Worm (Caenorhabditis elegans) whole organism, L4 larva: ENCODE data around the gene F11D5.1.
A peak's percentile ranks its signal among the peaks of the same experiment; 100 is the strongest.

Experiments
- F26F4.8 ChIP-seq: fragments of 200-800 bp; sonication (Bioruptor generic); conservative IDR thresholded peaks from 2 replicates; pipeline ENCODE4 v1.3.6; 2022; ENCODE audit warnings: missing genetic modification characterization, missing compliant biosample characterization
- F37D6.2 ChIP-seq: sonication (generic microtip); optimal IDR thresholded peaks from 2 replicates; lab custom pipeline; 2016; ENCODE audit warnings: mild to moderate bottlenecking, missing genetic modification characterization, missing compliant biosample characterization
- T26A8.4 ChIP-seq: fragments of 200-800 bp; sonication (Bioruptor generic); IDR thresholded peaks from 2 replicates; pipeline ENCODE4 v1.3.6; 2022; ENCODE audit warnings: missing genetic modification characterization, missing compliant biosample characterization
- Y105C5A.15 ChIP-seq: fragments of 200-800 bp; sonication (Bioruptor generic); IDR thresholded peaks from 2 replicates; pipeline ENCODE4 v1.3.6; 2022; ENCODE audit warnings: missing genetic modification characterization, missing compliant biosample characterization
- Y5F2A.4 ChIP-seq: fragments of 200-800 bp; sonication (Bioruptor generic); optimal IDR thresholded peaks from 2 replicates; lab custom pipeline; 2018; ENCODE audit warnings: mild to moderate bottlenecking, missing genetic modification characterization, missing compliant biosample characterization
- ceh-62 ChIP-seq: sonication (generic microtip); optimal IDR thresholded peaks from 2 replicates; lab custom pipeline; 2017; ENCODE audit warnings: missing biosample characterization, missing genetic modification characterization
- ceh-82 ChIP-seq: sonication (generic microtip); optimal IDR thresholded peaks from 2 replicates; lab custom pipeline; 2017; ENCODE audit warnings: missing biosample characterization, missing genetic modification characterization
- cey-2 ChIP-seq: sonication (generic microtip); optimal IDR thresholded peaks from 3 replicates; lab custom pipeline; 2017; ENCODE audit warnings: missing genetic modification characterization, mild to moderate bottlenecking, missing compliant biosample characterization, antibody characterized with exemption, borderline replicate concordance; ENCODE audit not compliant: insufficient read depth
- daf-16 ChIP-seq, 3 experiments: sonication (generic microtip); optimal IDR thresholded peaks; 2 replicates each; lab custom pipeline; 2016 to 2017; ENCODE audit warnings: missing genetic modification characterization in 3 of 3, missing genetic modification reagents in 3 of 3, mild to moderate bottlenecking in 2 of 3, missing compliant biosample characterization in 2 of 3, missing biosample characterization in 1 of 3, moderate library complexity in 1 of 3
- daf-19 ChIP-seq: fragments of 200-800 bp; sonication (Bioruptor generic); conservative IDR thresholded peaks from 2 replicates; pipeline ENCODE4 v1.3.6; 2022; ENCODE audit warnings: missing genetic modification characterization, missing compliant biosample characterization
- dmd-8 ChIP-seq: fragments of 200-800 bp; sonication (Bioruptor generic); IDR thresholded peaks from 2 replicates; pipeline ENCODE4 v1.3.6; 2022; ENCODE audit warnings: missing genetic modification characterization, missing compliant biosample characterization
- duxl-1 ChIP-seq: sonication (generic microtip); optimal IDR thresholded peaks from 2 replicates; lab custom pipeline; 2016; ENCODE audit warnings: mild to moderate bottlenecking, missing genetic modification characterization, moderate library complexity, missing compliant biosample characterization; ENCODE audit not compliant: poor library complexity
- dve-1 ChIP-seq: sonication (generic microtip); optimal IDR thresholded peaks from 2 replicates; lab custom pipeline; 2017; ENCODE audit warnings: antibody characterized with exemption, mild to moderate bottlenecking, missing genetic modification characterization, missing compliant biosample characterization; ENCODE audit not compliant: insufficient read depth
- egl-43 ChIP-seq: fragments of 200-800 bp; sonication (Bioruptor generic); IDR thresholded peaks from 2 replicates; pipeline ENCODE4 v1.3.6; 2022; ENCODE audit warnings: missing genetic modification reagents, missing genetic modification characterization, missing compliant biosample characterization
- fkh-10 ChIP-seq: fragments of 150-350 bp; optimal IDR thresholded peaks from 2 replicates; lab custom pipeline; 2014; ENCODE audit warnings: missing biosample characterization, missing genetic modification reagents, missing genetic modification characterization
- fos-1 ChIP-seq: fragments of 150-350 bp; optimal IDR thresholded peaks from 2 replicates; lab custom pipeline; 2014; ENCODE audit warnings: missing biosample characterization, missing genetic modification characterization
- hmg-1.1 ChIP-seq: fragments of 200-800 bp; sonication (Bioruptor generic); IDR thresholded peaks from 2 replicates; pipeline ENCODE4 v1.3.6; 2022; ENCODE audit warnings: missing genetic modification reagents, missing genetic modification characterization, missing compliant biosample characterization
- jun-1 ChIP-seq: fragments of 150-350 bp; optimal IDR thresholded peaks from 2 replicates; lab custom pipeline; 2014; ENCODE audit warnings: missing biosample characterization, missing genetic modification reagents, missing genetic modification characterization
- lin-1 ChIP-seq: fragments of 200-800 bp; sonication (Bioruptor generic); IDR thresholded peaks from 2 replicates; pipeline ENCODE4 v1.3.6; 2022; ENCODE audit warnings: missing genetic modification reagents, missing genetic modification characterization, missing compliant biosample characterization
- lin-39 ChIP-seq: fragments of 150-350 bp; optimal IDR thresholded peaks from 2 replicates; lab custom pipeline; 2014; ENCODE audit warnings: missing biosample characterization, missing genetic modification reagents, missing genetic modification characterization
- madf-5 ChIP-seq, 2 experiments: fragments of 200-800 bp; sonication (Bioruptor generic); IDR thresholded peaks; 2 replicates each; pipeline ENCODE4 v1.3.6; 2022; ENCODE audit warnings: missing compliant biosample characterization in 2 of 2, missing genetic modification characterization in 2 of 2
- mdl-1 ChIP-seq, 2 experiments: fragments of 150-350 bp in 1 of 2; sonication (generic microtip) in 1 of 2; optimal IDR thresholded peaks; 2 replicates each; lab custom pipeline; 2014 to 2017; ENCODE audit warnings: missing biosample characterization in 2 of 2, missing genetic modification characterization in 2 of 2
- mes-2 ChIP-seq: sonication (generic microtip); optimal IDR thresholded peaks from 2 replicates; lab custom pipeline; 2016; ENCODE audit warnings: missing genotype, mild to moderate bottlenecking, missing genetic modification characterization, missing compliant biosample characterization; ENCODE audit not compliant: poor library complexity, severe bottlenecking
- nhr-237 ChIP-seq: sonication (generic microtip); optimal IDR thresholded peaks from 2 replicates; lab custom pipeline; 2017; ENCODE audit warnings: missing biosample characterization, missing genetic modification characterization
- nhr-28 ChIP-seq: fragments of 150-350 bp; optimal IDR thresholded peaks from 2 replicates; lab custom pipeline; 2014; ENCODE audit warnings: missing biosample characterization, missing genetic modification characterization
- nhr-41 ChIP-seq: fragments of 200-800 bp; sonication (Bioruptor generic); IDR thresholded peaks from 2 replicates; pipeline ENCODE4 v1.3.6; 2022; ENCODE audit warnings: missing genetic modification reagents, missing genetic modification characterization, missing compliant biosample characterization
- php-3 ChIP-seq: fragments of 200-800 bp; sonication (Bioruptor generic); IDR thresholded peaks from 2 replicates; pipeline ENCODE4 v1.3.6; 2022; ENCODE audit warnings: missing genetic modification reagents, missing genetic modification characterization, missing compliant biosample characterization
- sdz-12 ChIP-seq: fragments of 200-800 bp; sonication (Bioruptor generic); optimal IDR thresholded peaks from 2 replicates; lab custom pipeline; 2018; ENCODE audit warnings: mild to moderate bottlenecking, missing genetic modification characterization, missing compliant biosample characterization
- set-16 ChIP-seq: fragments of 200-800 bp; sonication (Bioruptor generic); IDR thresholded peaks from 2 replicates; pipeline ENCODE4 v1.3.6; 2022; ENCODE audit warnings: missing genetic modification reagents, missing genetic modification characterization, missing compliant biosample characterization
- spr-1 ChIP-seq: sonication (generic microtip); optimal IDR thresholded peaks from 2 replicates; lab custom pipeline; 2016; ENCODE audit warnings: mild to moderate bottlenecking, missing genetic modification characterization, missing compliant biosample characterization
- unc-130 ChIP-seq: sonication (generic microtip); optimal IDR thresholded peaks from 2 replicates; lab custom pipeline; 2016; ENCODE audit warnings: missing genetic modification reagents, missing genetic modification characterization, missing compliant biosample characterization
- unc-62 ChIP-seq, 3 experiments: fragments of 150-350 bp in 1 of 3; sonication (generic microtip); optimal IDR thresholded peaks in 2 of 3; peaks in 1 of 3; 1 replicate in 1 of 3; 2 replicates in 2 of 3; lab custom pipeline; 2014 to 2017; ENCODE audit warnings: missing biosample characterization in 3 of 3, missing genetic modification characterization in 3 of 3, missing genetic modification reagents in 3 of 3, missing genotype in 1 of 3

The F11D5.1 gene

DNA sequence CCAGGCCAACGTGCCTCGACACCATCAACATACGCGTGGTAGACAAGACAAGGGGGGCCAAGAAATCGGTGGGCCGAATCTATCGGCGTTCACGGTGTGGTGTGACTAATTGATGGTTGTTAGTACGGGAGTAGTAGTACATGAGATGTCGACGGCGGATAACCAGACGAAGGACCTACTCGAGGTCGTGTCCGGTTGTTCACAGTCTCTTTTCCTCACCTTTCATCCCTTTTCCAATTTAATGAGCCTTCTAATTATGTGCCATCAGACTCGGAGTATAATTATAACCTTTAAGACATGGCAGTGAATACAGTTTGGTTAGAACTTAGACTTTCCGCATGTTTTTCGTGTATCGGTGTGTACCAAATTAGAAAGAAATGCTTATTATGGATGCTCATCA, 22.2 kb upstream of the F11D5.1 start:
- TF ChIP-seq F26F4.8 (GFP tag; lab: Robert Waterston, UW) = no peak
- no peak for TF ChIP-seq php-3 (GFP tag; lab: Robert Waterston, UW)
- TF ChIP-seq T26A8.4 (GFP tag; lab: Robert Waterston, UW) = no peak
- no peak for TF ChIP-seq F37D6.2
- TF ChIP-seq fos-1 (tag; lab: Kevin White, UChicago) = no peak
- no peak for TF ChIP-seq jun-1 (tag; lab: Kevin White, UChicago)
- TF ChIP-seq Y5F2A.4 (GFP tag; lab: Kevin White, UChicago) = no peak
- TF ChIP-seq lin-39 (tag; lab: Kevin White, UChicago) = no peak
- no peak for TF ChIP-seq mdl-1 (tag; optimal IDR thresholded peaks at IDR 0.05; lab: Kevin White, UChicago)
- TF ChIP-seq madf-5 (GFP tag; IDR thresholded peaks at IDR 0.05; lab: Robert Waterston, UW) = no peak
- no peak for TF ChIP-seq cey-2 (tag; lab: Kevin White, UChicago)
- TF ChIP-seq duxl-1 (tag; lab: Kevin White, UChicago) = no peak
- no peak for TF ChIP-seq spr-1 (tag; lab: Kevin White, UChicago)
- TF ChIP-seq nhr-41 (GFP tag; lab: Robert Waterston, UW) = no peak
- no peak for TF ChIP-seq fkh-10 (GFP tag; lab: Kevin White, UChicago)

DNA sequence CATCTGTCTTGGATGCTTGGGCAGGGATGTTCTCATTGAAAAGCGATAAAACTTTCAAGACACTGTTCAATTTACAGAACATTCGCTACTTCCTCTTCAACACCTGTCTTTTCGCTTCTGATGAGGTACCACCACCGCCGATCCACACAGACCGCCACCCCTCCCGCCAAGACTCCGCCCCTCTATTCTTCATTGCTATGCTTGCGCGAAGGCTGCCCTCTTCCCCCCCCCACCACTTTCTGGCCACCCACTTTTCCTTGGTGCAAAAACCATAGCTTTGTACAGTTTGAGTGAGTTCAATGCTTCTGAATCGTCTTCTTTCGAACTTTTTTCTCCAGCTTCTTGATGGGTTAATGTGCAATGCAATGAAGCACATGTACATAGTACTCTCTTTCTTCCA, 19.0 kb upstream of the F11D5.1 start:
- peak; percentile 67 for TF ChIP-seq set-16 (GFP tag; lab: Robert Waterston, UW)
- no peak for TF ChIP-seq cey-2 (tag; lab: Kevin White, UChicago)

DNA sequence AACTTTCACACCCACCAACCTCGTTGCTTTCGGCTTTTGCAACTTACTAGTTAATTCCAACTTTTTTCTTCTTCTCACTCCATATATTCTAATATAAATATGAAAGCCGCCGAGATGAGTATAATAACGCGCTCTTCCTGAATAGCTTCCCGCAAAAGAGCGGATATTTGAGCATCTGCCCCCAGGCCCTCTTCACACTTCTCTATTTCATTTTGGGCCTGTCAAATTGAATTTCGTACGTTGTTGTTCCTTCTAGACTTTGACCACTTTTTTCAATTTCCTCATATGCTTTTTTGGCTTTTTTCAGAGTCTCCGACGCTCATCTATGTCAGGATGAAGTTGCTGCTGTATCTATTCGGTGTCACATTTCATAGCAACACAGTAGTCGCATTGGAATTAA, 17.9 kb upstream of the F11D5.1 start, which contains the start of gene ddr-2:
TSS of gene ddr-2 (plus strand) at position 301 of the 400 bp plus-strand sequence.
- TF ChIP-seq unc-130 (GFP tag; lab: Kevin White, UChicago) (no peak), ceh-82 (tag; lab: Kevin White, UChicago) (no peak), madf-5 (GFP tag; IDR thresholded peaks at IDR 0.05; lab: Robert Waterston, UW) (no peak), Y105C5A.15 (no peak), mdl-1 (tag; optimal IDR thresholded peaks at IDR 0.05; lab: Kevin White, UChicago) (no peak), lin-1 (GFP tag; lab: Robert Waterston, UW) (no peak), fkh-10 (GFP tag; lab: Kevin White, UChicago) (no peak), daf-19 (GFP tag; lab: Robert Waterston, UW) (no peak), Y5F2A.4 (GFP tag; lab: Kevin White, UChicago) (no peak), sdz-12 (GFP tag; lab: Kevin White, UChicago) (no peak), nhr-237 (tag; lab: Kevin White, UChicago) (no peak), nhr-28 (tag; lab: Kevin White, UChicago) (no peak), egl-43 (GFP tag; lab: Robert Waterston, UW) (no peak), ceh-62 (tag; lab: Kevin White, UChicago) (no peak), unc-62 (GFP tag; optimal IDR thresholded peaks at IDR 0.05 in 1 of 2; lab: Kevin White, UChicago) (no peak), unc-62 (tag; optimal IDR thresholded peaks at IDR 0.05; lab: Kevin White, UChicago) (no peak)
- TF ChIP-seq, all 104 proteins: peak for 0

DNA sequence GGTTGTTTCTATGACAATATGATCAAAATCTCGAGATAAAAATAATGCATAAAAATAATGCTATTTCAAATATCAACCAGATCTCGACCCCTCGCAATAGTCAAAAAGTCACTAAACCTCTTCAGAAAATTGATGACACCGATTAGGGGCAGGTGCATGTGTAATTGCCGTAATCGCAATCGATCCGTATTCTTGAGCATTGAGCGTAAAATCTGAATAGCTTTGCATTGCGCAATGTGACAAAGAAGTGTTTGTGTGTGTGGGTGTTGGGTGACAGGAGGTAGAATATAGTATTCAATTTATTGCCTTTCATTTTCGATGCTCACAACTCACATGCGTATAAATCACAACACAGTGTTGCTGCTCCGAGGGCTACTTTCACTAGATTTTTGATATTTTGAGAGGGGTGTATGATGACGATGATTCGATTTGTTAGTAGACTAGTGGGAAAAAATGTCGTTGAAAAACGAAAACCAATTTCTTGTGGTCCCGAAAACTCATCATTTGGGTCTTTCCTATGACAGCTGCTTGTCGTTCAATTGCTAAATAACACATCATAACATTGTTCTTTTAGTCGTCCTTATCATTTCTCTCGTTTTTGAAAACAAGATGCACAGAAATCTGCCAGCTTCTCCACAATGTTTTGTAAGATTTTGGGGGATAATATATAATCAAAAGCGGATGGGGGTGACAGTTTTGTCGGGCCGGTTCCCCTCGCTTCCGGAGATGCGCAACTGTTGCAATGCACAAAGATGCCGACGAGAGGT, 16.9 kb upstream of the F11D5.1 start:
- TF ChIP-seq daf-16 (GFP tag; optimal IDR thresholded peaks at IDR 0.05; lab: Kevin White, UChicago) (peak in 1 of 2 experiments; percentile 63), daf-16 (tag; optimal IDR thresholded peaks at IDR 0.05; lab: Kevin White, UChicago) (no peak), Y105C5A.15 (no peak), dve-1 (tag; lab: Kevin White, UChicago) (no peak), mes-2 (tag; lab: Kevin White, UChicago) (no peak), hmg-1.1 (GFP tag; lab: Robert Waterston, UW) (no peak), dmd-8 (GFP tag; lab: Robert Waterston, UW) (no peak)
